Fruit fly (Drosophila melanogaster) whole organism, embryonic: ENCODE measurements around the gene Ocrl.

Source experiments
- Bdp1 ChIP-seq: fragments of 200-800 bp; sonication (Bioruptor generic); optimal IDR thresholded peaks from 3 replicates; lab custom pipeline; 2016; ENCODE audit warnings: missing biosample characterization, missing genetic modification characterization
- C15 ChIP-seq: fragments of 200-800 bp; sonication (Bioruptor generic); IDR thresholded peaks from 3 replicates; pipeline ENCODE4 v1.3.6; 2022; ENCODE audit warnings: missing biosample characterization, missing genetic modification characterization
- CG10274 ChIP-seq: fragments of 200-800 bp; sonication (Bioruptor generic); optimal IDR thresholded peaks from 3 replicates; lab custom pipeline; 2017; ENCODE audit warnings: missing biosample characterization, mild to moderate bottlenecking, missing genetic modification characterization
- CG12071 ChIP-seq: fragments of 200-800 bp; sonication (Bioruptor generic); optimal IDR thresholded peaks from 3 replicates; lab custom pipeline; 2018; ENCODE audit warnings: missing biosample characterization, mild to moderate bottlenecking, missing genetic modification characterization
- CG12744 ChIP-seq: fragments of 200-800 bp; sonication (Bioruptor generic); optimal IDR thresholded peaks from 2 replicates; lab custom pipeline; 2016; ENCODE audit warnings: missing biosample characterization, missing genetic modification characterization
- CG14441 ChIP-seq: fragments of 200-800 bp; sonication (Bioruptor generic); IDR thresholded peaks from 2 replicates; pipeline ENCODE4 v1.3.6; 2022; ENCODE audit warnings: missing biosample characterization, missing genetic modification characterization
- CG14860 ChIP-seq: fragments of 200-800 bp; sonication (Bioruptor generic); IDR thresholded peaks from 3 replicates; pipeline ENCODE4 v1.3.6; 2022; ENCODE audit warnings: missing biosample characterization, missing genetic modification characterization; ENCODE audit not compliant: partially characterized antibody
- CG15601 ChIP-seq: fragments of 200-800 bp; sonication (Bioruptor generic); optimal IDR thresholded peaks from 3 replicates; lab custom pipeline; 2019; ENCODE audit warnings: missing biosample characterization, mild to moderate bottlenecking, missing genetic modification characterization, moderate library complexity
- CG16815 ChIP-seq: fragments of 200-800 bp; sonication (Bioruptor generic); optimal IDR thresholded peaks from 3 replicates; lab custom pipeline; 2017; ENCODE audit warnings: missing biosample characterization, mild to moderate bottlenecking, missing genetic modification characterization
- CG16863 ChIP-seq: fragments of 200-800 bp; sonication (Bioruptor generic); optimal IDR thresholded peaks from 3 replicates; lab custom pipeline; 2016; ENCODE audit warnings: missing biosample characterization, missing genetic modification characterization
- CG17802 ChIP-seq: fragments of 200-800 bp; sonication (Bioruptor generic); optimal IDR thresholded peaks from 2 replicates; lab custom pipeline; 2018; ENCODE audit warnings: missing biosample characterization, mild to moderate bottlenecking, missing genetic modification characterization, moderate library complexity
- CG17912 ChIP-seq: fragments of 200-800 bp; sonication (Bioruptor generic); optimal IDR thresholded peaks from 2 replicates; lab custom pipeline; 2018; ENCODE audit warnings: missing biosample characterization, mild to moderate bottlenecking, missing genetic modification characterization
- CG2712 ChIP-seq: fragments of 200-800 bp; optimal IDR thresholded peaks from 3 replicates; lab custom pipeline; 2019; ENCODE audit warnings: missing biosample characterization, mild to moderate bottlenecking, missing genetic modification characterization, moderate library complexity
- CG31388 ChIP-seq: fragments of 200-800 bp; sonication (Bioruptor generic); optimal IDR thresholded peaks from 2 replicates; lab custom pipeline; 2016; ENCODE audit warnings: missing biosample characterization, missing genetic modification characterization
- CG32532 ChIP-seq: fragments of 200-800 bp; sonication (Bioruptor generic); IDR thresholded peaks from 2 replicates; pipeline ENCODE4 v1.3.6; 2022; ENCODE audit warnings: missing biosample characterization, missing genetic modification characterization
- CG32767 ChIP-seq: fragments of 200-800 bp; sonication (Bioruptor generic); IDR thresholded peaks from 2 replicates; pipeline ENCODE4 v1.3.6; 2022; ENCODE audit warnings: missing biosample characterization, missing genetic modification characterization
- CG3847 ChIP-seq: fragments of 200-800 bp; sonication (Bioruptor generic); IDR thresholded peaks from 2 replicates; pipeline ENCODE4 v1.3.6; 2022; ENCODE audit warnings: missing biosample characterization, missing genetic modification characterization
- CG4854 ChIP-seq: fragments of 200-800 bp; sonication (Bioruptor generic); optimal IDR thresholded peaks from 2 replicates; lab custom pipeline; 2016; ENCODE audit warnings: missing biosample characterization, missing genetic modification characterization, inconsistent platforms
- CG6654 ChIP-seq: fragments of 200-800 bp; sonication (Bioruptor generic); optimal IDR thresholded peaks from 2 replicates; lab custom pipeline; 2017; ENCODE audit warnings: missing biosample characterization, mild to moderate bottlenecking, missing genetic modification characterization
- CG7271 ChIP-seq: fragments of 200-800 bp; sonication (Bioruptor generic); optimal IDR thresholded peaks from 2 replicates; lab custom pipeline; 2018; ENCODE audit warnings: missing biosample characterization, mild to moderate bottlenecking, missing genetic modification characterization, moderate library complexity
- CG7357 ChIP-seq: fragments of 200-800 bp; sonication (Bioruptor generic); IDR thresholded peaks from 3 replicates; pipeline ENCODE4 v1.3.6; 2022; ENCODE audit warnings: missing biosample characterization, missing genetic modification characterization
- CG7745 ChIP-seq: fragments of 200-800 bp; sonication (Bioruptor generic); optimal IDR thresholded peaks from 2 replicates; lab custom pipeline; 2018; ENCODE audit warnings: missing biosample characterization, mild to moderate bottlenecking, missing genetic modification characterization, moderate library complexity
- CG8944 ChIP-seq: fragments of 200-800 bp; sonication (Bioruptor generic); optimal IDR thresholded peaks from 3 replicates; lab custom pipeline; 2016; ENCODE audit warnings: missing biosample characterization, missing genetic modification characterization
- Chrac-16 ChIP-seq: fragments of 200-800 bp; sonication (Bioruptor generic); optimal IDR thresholded peaks from 3 replicates; lab custom pipeline; 2016; ENCODE audit warnings: missing biosample characterization, missing genetic modification characterization
- Dad ChIP-seq: fragments of 200-800 bp; sonication (Bioruptor generic); optimal IDR thresholded peaks from 3 replicates; lab custom pipeline; 2016; ENCODE audit warnings: missing biosample characterization, missing genetic modification characterization
- Dbx ChIP-seq: fragments of 200-800 bp; sonication (Bioruptor generic); IDR thresholded peaks from 3 replicates; pipeline ENCODE4 v1.3.6; 2022; ENCODE audit warnings: missing biosample characterization, missing genetic modification characterization
- Dek ChIP-seq: fragments of 200-800 bp; sonication (Bioruptor generic); optimal IDR thresholded peaks from 3 replicates; lab custom pipeline; 2019; ENCODE audit warnings: missing biosample characterization, mild to moderate bottlenecking, missing genetic modification characterization, moderate library complexity
- Ets97D ChIP-seq: fragments of 200-800 bp; sonication (Bioruptor generic); optimal IDR thresholded peaks from 3 replicates; lab custom pipeline; 2016; ENCODE audit warnings: missing biosample characterization, missing genetic modification characterization
- Fer1 ChIP-seq: fragments of 200-800 bp; sonication (Bioruptor generic); optimal IDR thresholded peaks from 2 replicates; lab custom pipeline; 2017; ENCODE audit warnings: missing biosample characterization, mild to moderate bottlenecking, missing genetic modification characterization
- Hr39 ChIP-seq: fragments of >200 bp; optimal IDR thresholded peaks from 2 replicates; lab custom pipeline; 2017
- MTF-1 ChIP-seq: fragments of 200-800 bp; sonication (Bioruptor generic); optimal IDR thresholded peaks from 2 replicates; lab custom pipeline; 2018; ENCODE audit warnings: missing biosample characterization, mild to moderate bottlenecking, missing genetic modification characterization, borderline replicate concordance
- Ptx1 ChIP-seq: fragments of 200-800 bp; sonication (Bioruptor generic); IDR thresholded peaks from 2 replicates; pipeline ENCODE4 v1.3.6; 2022; ENCODE audit warnings: missing biosample characterization, missing genetic modification characterization
- Sox102F ChIP-seq: fragments of 200-800 bp; sonication (Bioruptor generic); optimal IDR thresholded peaks from 2 replicates; lab custom pipeline; 2018; ENCODE audit warnings: missing biosample characterization, mild to moderate bottlenecking, missing genetic modification characterization, moderate library complexity
- Sry-β ChIP-seq: fragments of 200-800 bp; sonication (Bioruptor generic); optimal IDR thresholded peaks from 2 replicates; lab custom pipeline; 2018; ENCODE audit warnings: missing biosample characterization, mild to moderate bottlenecking, missing genetic modification characterization, moderate library complexity
- Ssrp ChIP-seq: fragments of 200-800 bp; sonication (Bioruptor generic); optimal IDR thresholded peaks from 2 replicates; lab custom pipeline; 2018; ENCODE audit warnings: missing biosample characterization, mild to moderate bottlenecking, missing genetic modification characterization, moderate library complexity
- TFAM ChIP-seq: fragments of 200-800 bp; sonication (Bioruptor generic); optimal IDR thresholded peaks from 2 replicates; lab custom pipeline; 2017; ENCODE audit warnings: missing biosample characterization, missing genetic modification characterization, inconsistent platforms
- Vsx1 ChIP-seq: fragments of 200-800 bp; sonication (Bioruptor generic); optimal IDR thresholded peaks from 2 replicates; lab custom pipeline; 2017; ENCODE audit warnings: missing biosample characterization, mild to moderate bottlenecking, missing genetic modification characterization, missing genetic modification reagents
- cato ChIP-seq: fragments of 200-800 bp; sonication (Bioruptor generic); optimal IDR thresholded peaks from 2 replicates; lab custom pipeline; 2016; ENCODE audit warnings: missing biosample characterization, missing genetic modification characterization, borderline replicate concordance
- crc ChIP-seq: fragments of 200-800 bp; sonication (Bioruptor generic); optimal IDR thresholded peaks from 2 replicates; lab custom pipeline; 2016; ENCODE audit warnings: missing biosample characterization, missing genetic modification characterization
- croc ChIP-seq: fragments of 200-800 bp; sonication (Bioruptor generic); conservative IDR thresholded peaks from 3 replicates; pipeline ENCODE4 v1.3.6; 2022; ENCODE audit warnings: missing biosample characterization, missing genetic modification characterization
- dmrt11E ChIP-seq: fragments of 200-800 bp; sonication (Bioruptor generic); optimal IDR thresholded peaks from 3 replicates; lab custom pipeline; 2018; ENCODE audit warnings: missing biosample characterization, mild to moderate bottlenecking, missing genetic modification characterization, moderate library complexity
- gem ChIP-seq: fragments of 200-800 bp; sonication (Bioruptor generic); optimal IDR thresholded peaks from 2 replicates; lab custom pipeline; 2019; ENCODE audit warnings: missing biosample characterization, mild to moderate bottlenecking, missing genetic modification characterization, moderate library complexity
- jigr1 ChIP-seq: fragments of 200-800 bp; sonication (Bioruptor generic); IDR thresholded peaks from 3 replicates; pipeline ENCODE4 v1.3.6; 2022; ENCODE audit warnings: missing biosample characterization, missing genetic modification characterization
- kah ChIP-seq: fragments of 200-800 bp; sonication (Bioruptor generic); optimal IDR thresholded peaks from 2 replicates; lab custom pipeline; 2018; ENCODE audit warnings: missing biosample characterization, mild to moderate bottlenecking, missing genetic modification characterization
- lmd ChIP-seq: fragments of 200-800 bp; sonication (Bioruptor generic); IDR thresholded peaks from 2 replicates; pipeline ENCODE4 v1.3.6; 2022; ENCODE audit warnings: missing biosample characterization, missing genetic modification characterization
- maf-S ChIP-seq: fragments of 200-800 bp; sonication (Bioruptor generic); optimal IDR thresholded peaks from 2 replicates; lab custom pipeline; 2016; ENCODE audit warnings: missing biosample characterization, missing genetic modification characterization
- peb ChIP-seq: fragments of 200-800 bp; sonication (Bioruptor generic); IDR thresholded peaks from 2 replicates; pipeline ENCODE4 v1.3.6; 2022; ENCODE audit warnings: missing biosample characterization, missing genetic modification characterization
- rib ChIP-seq: fragments of 200-800 bp; sonication (Bioruptor generic); IDR thresholded peaks from 2 replicates; pipeline ENCODE4 v1.3.6; 2022; ENCODE audit warnings: missing biosample characterization, missing genetic modification characterization
- sna ChIP-seq: fragments of 200-800 bp; sonication (Bioruptor generic); IDR thresholded peaks from 2 replicates; pipeline ENCODE4 v1.3.6; 2022; ENCODE audit warnings: missing biosample characterization, missing genetic modification characterization; ENCODE audit not compliant: partially characterized antibody
- tio ChIP-seq: fragments of 200-800 bp; sonication (Bioruptor generic); optimal IDR thresholded peaks from 2 replicates; lab custom pipeline; 2017; ENCODE audit warnings: missing biosample characterization, missing genetic modification characterization, inconsistent platforms

Ocrl gene

DNA sequence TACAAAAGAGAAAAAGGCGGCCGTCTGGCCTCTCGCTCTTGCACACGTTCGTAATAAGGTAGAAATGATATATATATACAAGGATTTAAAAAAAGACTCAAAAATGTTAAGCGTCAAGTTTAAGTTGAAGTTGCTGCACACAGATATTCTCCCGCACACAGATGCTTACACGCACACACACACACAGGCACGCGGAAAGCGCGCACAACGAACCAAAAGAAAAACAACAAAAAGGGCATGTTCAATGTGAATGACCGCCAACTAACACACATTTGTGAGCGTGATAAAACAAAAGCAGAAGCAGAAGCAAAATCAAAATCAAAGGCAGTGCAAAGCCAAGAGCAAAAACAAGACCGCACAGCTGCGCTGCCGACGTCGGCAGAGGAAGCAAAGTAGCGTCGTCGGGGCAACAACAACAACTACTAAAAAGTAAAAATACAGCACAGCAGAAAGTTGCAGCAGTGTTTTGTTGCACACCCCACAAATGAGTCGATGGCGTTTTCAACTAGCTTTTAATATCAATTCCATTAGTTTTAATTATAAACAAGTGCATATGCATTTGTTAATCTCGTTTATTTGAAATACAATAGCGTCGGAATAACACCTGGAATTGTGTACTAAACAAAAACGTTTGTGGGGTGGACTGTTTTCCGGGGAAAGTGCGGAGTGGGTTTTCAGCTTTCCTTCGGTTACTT is 24.5 kb downstream of the Ocrl start (continued):
- peak; percentile 89 for TF ChIP-seq CG17802 (tag; lab: Kevin White, UChicago)
- TF ChIP-seq Fer1 (GFP tag; lab: Kevin White, UChicago): peak; percentile 87
- peak; percentile 89 for TF ChIP-seq CG4854 (GFP tag; lab: Kevin White, UChicago)
- peak; percentile 98 for TF ChIP-seq CG15601 (tag; lab: Kevin White, UChicago)
- peak; percentile 93 for TF ChIP-seq crc (GFP tag; lab: Kevin White, UChicago)
- peak; percentile 94 for TF ChIP-seq CG32767 (GFP tag; lab: Robert Waterston, UW)
- peak; percentile 94 for TF ChIP-seq peb
- TF ChIP-seq lmd (GFP tag; lab: Robert Waterston, UW): peak; percentile 95
- TF ChIP-seq cato (GFP tag; lab: Kevin White, UChicago): peak; percentile 90
- peak; percentile 94 for TF ChIP-seq CG8944 (GFP tag; lab: Kevin White, UChicago)
- peak; percentile 90 for TF ChIP-seq Dek (tag; lab: Kevin White, UChicago)
- TF ChIP-seq CG12744 (GFP tag; lab: Kevin White, UChicago): peak; percentile 91
- no peak for TF ChIP-seq CG14860 (GFP tag; lab: Robert Waterston, UW)
- TF ChIP-seq sna (GFP tag; lab: Robert Waterston, UW): no peak
- TF ChIP-seq Dbx (GFP tag; lab: Robert Waterston, UW): peak; percentile 65; the same call in 2 of the 3 replicates
- TF ChIP-seq Bdp1 (GFP tag; lab: Kevin White, UChicago): peak; percentile 89
- peak; percentile 92 for TF ChIP-seq maf-S (GFP tag; lab: Kevin White, UChicago)
- peak; percentile 98 for TF ChIP-seq gem (tag; lab: Kevin White, UChicago)
- peak; percentile 99 for TF ChIP-seq CG2712 (tag; lab: Kevin White, UChicago)
- peak; percentile 92 for TF ChIP-seq TFAM (GFP tag; lab: Kevin White, UChicago)
- TF ChIP-seq CG7271 (tag; lab: Kevin White, UChicago): peak; percentile 94
- peak; percentile 94 for TF ChIP-seq tio (GFP tag; lab: Kevin White, UChicago)
- TF ChIP-seq CG16863 (GFP tag; lab: Kevin White, UChicago): peak; percentile 96
- peak; percentile 94 for TF ChIP-seq CG16815 (GFP tag; lab: Kevin White, UChicago)
- TF ChIP-seq croc (GFP tag; lab: Robert Waterston, UW): peak; percentile 95
- TF ChIP-seq Vsx1 (GFP tag; lab: Kevin White, UChicago): peak; percentile 89
- peak; percentile 85 for TF ChIP-seq CG7357 (GFP tag; lab: Robert Waterston, UW)
- TF ChIP-seq CG7745 (tag; lab: Kevin White, UChicago): peak; percentile 89
- peak; percentile 90 for TF ChIP-seq kah (GFP tag; lab: Kevin White, UChicago)
- no peak for TF ChIP-seq Hr39 (lab: Kevin White, UChicago)
- TF ChIP-seq CG31388 (GFP tag; lab: Kevin White, UChicago): peak; percentile 85
- TF ChIP-seq rib (GFP tag; lab: Robert Waterston, UW): peak; percentile 73
- TF ChIP-seq MTF-1 (GFP tag; lab: Kevin White, UChicago): peak; percentile 95
- peak; percentile 87 for TF ChIP-seq CG6654
- TF ChIP-seq CG32532 (GFP tag; lab: Robert Waterston, UW): peak; percentile 85
- peak; percentile 85; the same call in 2 of the 3 replicates for TF ChIP-seq C15 (GFP tag; lab: Robert Waterston, UW)
- TF ChIP-seq Sry-β (GFP tag; lab: Kevin White, UChicago): peak; percentile 75
- peak; percentile 97 for TF ChIP-seq Ssrp (tag; lab: Kevin White, UChicago)
- peak; percentile 80 for TF ChIP-seq Ets97D (GFP tag; lab: Kevin White, UChicago)
- TF ChIP-seq CG10274: peak; percentile 81
- TF ChIP-seq Sox102F (GFP tag; lab: Kevin White, UChicago): peak; percentile 98
- peak; percentile 86 for TF ChIP-seq CG3847 (GFP tag; lab: Robert Waterston, UW)
- peak; percentile 99 for TF ChIP-seq dmrt11E (tag; lab: Kevin White, UChicago)
- TF ChIP-seq CG17912 (GFP tag; lab: Kevin White, UChicago): peak; percentile 76
- TF ChIP-seq Ptx1 (GFP tag; lab: Robert Waterston, UW): peak; percentile 93
- peak; percentile 90 for TF ChIP-seq Dad
- peak; percentile 96 for TF ChIP-seq Chrac-16
- TF ChIP-seq CG12071 (GFP tag; lab: Kevin White, UChicago): peak; percentile 95
- peak; percentile 91 for TF ChIP-seq CG14441 (GFP tag; lab: Robert Waterston, UW)
- TF ChIP-seq jigr1: peak; percentile 79
